Fruit fly (Drosophila melanogaster): ENCODE measurements around the gene CG32262.

Gene CG32262

dm6 chr3L:3809943-3810342 lies at the start of gene CG32262 (continued):
- TF ChIP-seq ase (GFP tag; IDR thresholded peaks at IDR 0.05), result no peak
- no peak for TF ChIP-seq nom (GFP tag; optimal IDR thresholded peaks at IDR 0.05)
- TF ChIP-seq CG3281 (GFP tag; optimal IDR thresholded peaks at IDR 0.05), result no peak
- TF ChIP-seq CG9727 (GFP tag; optimal IDR thresholded peaks at IDR 0.05), result no peak
- TF ChIP-seq seq (GFP tag; IDR thresholded peaks at IDR 0.05), result no peak
- TF ChIP-seq ems (GFP tag; optimal IDR thresholded peaks at IDR 0.05), result no peak
- no peak for TF ChIP-seq Hmx (GFP tag; optimal IDR thresholded peaks at IDR 0.05)
- no peak for TF ChIP-seq CG42726 (GFP tag; IDR thresholded peaks at IDR 0.05; ENCODE audit: partially characterized antibody)
- TF ChIP-seq CG1233 (GFP tag; optimal IDR thresholded peaks at IDR 0.05), result no peak
- TF ChIP-seq sisA (GFP tag; IDR thresholded peaks at IDR 0.05), result no peak
- no peak for TF ChIP-seq Hr39 (optimal IDR thresholded peaks at IDR 0.05)
- peak; percentile 63 for TF ChIP-seq Med (GFP tag)
- TF ChIP-seq grn (GFP tag; optimal IDR thresholded peaks at IDR 0.05), result no peak
- TF ChIP-seq so (GFP tag; IDR thresholded peaks at IDR 0.05), result no peak
- no peak for TF ChIP-seq ssp (GFP tag; IDR thresholded peaks at IDR 0.05)
- TF ChIP-seq HLHmδ (GFP tag; optimal IDR thresholded peaks at IDR 0.05), result no peak
- no peak for TF ChIP-seq D19A (tag; optimal IDR thresholded peaks at IDR 0.05)
- no peak for TF ChIP-seq HLH3B (GFP tag; IDR thresholded peaks at IDR 0.05)
- no peak for TF ChIP-seq Hand (GFP tag; optimal IDR thresholded peaks at IDR 0.05)
- TF ChIP-seq ci (GFP tag; IDR thresholded peaks at IDR 0.05), result 0 out of 3 replicates have a peak, but pooled peaks have one; percentile 29
- TF ChIP-seq CG17359 (tag; optimal IDR thresholded peaks at IDR 0.05), result no peak
- no peak for TF ChIP-seq CG3995 (GFP tag; optimal IDR thresholded peaks at IDR 0.05)
- TF ChIP-seq hth (optimal IDR thresholded peaks at IDR 0.05), result no peak
- no peak for TF ChIP-seq CG1024 (GFP tag; IDR thresholded peaks at IDR 0.05)
- no peak for TF ChIP-seq Nf-YC (tag; optimal IDR thresholded peaks at IDR 0.05)
- TF ChIP-seq CG12744 (GFP tag; optimal IDR thresholded peaks at IDR 0.05), result no peak
- no peak for TF ChIP-seq CG2875 (GFP tag; optimal IDR thresholded peaks at IDR 0.05)
- TF ChIP-seq ftz-f1 (GFP tag; optimal IDR thresholded peaks at IDR 0.05), result no peak
- no peak for TF ChIP-seq fd102C (GFP tag; optimal IDR thresholded peaks at IDR 0.05)
- TF ChIP-seq CG16863 (GFP tag; optimal IDR thresholded peaks at IDR 0.05), result no peak
- TF ChIP-seq abd-A (tag; optimal IDR thresholded peaks at IDR 0.05), result no peak
- TF ChIP-seq CG1792 (GFP tag; optimal IDR thresholded peaks at IDR 0.05), result no peak
- TF ChIP-seq cwo (GFP tag; optimal IDR thresholded peaks at IDR 0.05), result no peak
- peak; percentile 30 for TF ChIP-seq Myb (GFP tag; optimal IDR thresholded peaks at IDR 0.05)
- no peak for TF ChIP-seq Nf-YA (GFP tag; IDR thresholded peaks at IDR 0.05)
- TF ChIP-seq CG15011 (GFP tag; optimal IDR thresholded peaks at IDR 0.05), result no peak
- no peak for TF ChIP-seq CG1832 (GFP tag; optimal IDR thresholded peaks at IDR 0.05)
- TF ChIP-seq slou (GFP tag; optimal IDR thresholded peaks at IDR 0.05), result no peak
- TF ChIP-seq GATAe (GFP tag; conservative IDR thresholded peaks at IDR 0.05), result no peak
- TF ChIP-seq da (GFP tag; optimal IDR thresholded peaks at IDR 0.05), result no peak
- no peak for TF ChIP-seq chinmo (GFP tag; IDR thresholded peaks at IDR 0.05; ENCODE audit: partially characterized antibody)
- TF ChIP-seq H15 (GFP tag; IDR thresholded peaks at IDR 0.05), result no peak
- no peak for TF ChIP-seq jumu (GFP tag; optimal IDR thresholded peaks at IDR 0.05)
- no peak for TF ChIP-seq CG7928 (GFP tag; optimal IDR thresholded peaks at IDR 0.05)
- no peak for TF ChIP-seq eyg (GFP tag; optimal IDR thresholded peaks at IDR 0.05)
- no peak for TF ChIP-seq Elba2 (GFP tag; optimal IDR thresholded peaks at IDR 0.05)
- no peak for TF ChIP-seq dysf (GFP tag; IDR thresholded peaks at IDR 0.05)
- no peak for TF ChIP-seq CG6854 (GFP tag; optimal IDR thresholded peaks at IDR 0.05)
- TF ChIP-seq Eip74EF (GFP tag; optimal IDR thresholded peaks at IDR 0.05), result peak in 1 of 2 experiments; percentile 30
- TF ChIP-seq nau (GFP tag; optimal IDR thresholded peaks at IDR 0.05), result no peak
- TF ChIP-seq pros (GFP tag; optimal IDR thresholded peaks at IDR 0.05), result no peak
- TF ChIP-seq Awh (GFP tag; IDR thresholded peaks at IDR 0.05), result no peak
- TF ChIP-seq TFAM (GFP tag; optimal IDR thresholded peaks at IDR 0.05), result no peak
